Fruit fly (Drosophila melanogaster): ENCODE measurements around the gene AIF.

The AIF gene

DNA sequence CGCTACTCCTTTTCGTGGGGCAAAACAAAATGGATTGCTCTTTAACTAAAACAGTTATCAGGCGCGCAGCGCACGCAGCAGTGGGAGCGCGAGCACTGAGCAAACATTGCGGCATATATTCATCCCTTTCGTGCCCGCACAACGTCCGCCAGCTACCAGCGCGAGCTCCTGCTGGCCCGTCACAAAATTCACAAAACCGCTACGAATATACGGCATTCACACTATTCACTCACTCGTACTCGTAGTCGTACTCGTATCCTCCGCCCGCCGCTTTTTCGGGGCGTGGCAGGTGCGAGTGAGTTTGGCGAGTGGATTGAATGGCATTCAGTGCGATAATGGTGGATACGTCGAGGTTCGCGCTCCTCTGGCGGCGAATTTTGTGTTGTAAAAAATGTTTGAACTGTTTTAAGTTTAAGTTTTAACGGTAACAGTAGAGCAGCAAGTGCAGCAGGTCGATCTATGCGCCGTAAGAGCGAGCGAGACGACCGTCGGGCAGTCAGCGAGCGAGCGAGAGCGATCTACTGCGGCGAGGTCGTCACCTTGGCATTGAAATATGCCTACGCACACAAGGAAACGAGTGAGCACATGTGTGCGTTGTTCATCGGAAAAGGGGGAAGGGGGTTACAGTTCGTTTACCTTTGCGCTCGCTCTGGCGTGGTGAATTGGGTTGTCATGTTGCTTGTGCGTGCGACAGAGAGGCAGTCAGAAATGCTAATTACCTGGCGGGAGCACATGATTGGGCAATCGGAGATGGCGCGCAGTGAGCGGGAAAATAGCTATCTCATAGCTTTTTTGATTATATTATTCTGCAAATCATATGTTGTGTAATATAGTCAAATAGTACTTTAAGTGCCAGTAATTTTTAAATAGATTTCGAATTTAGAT is 45.3 kb downstream of the AIF start (continued):
- TF ChIP-seq CG7786 (GFP tag; optimal IDR thresholded peaks at IDR 0.05) (peak; percentile 27), Rfx (GFP tag; IDR thresholded peaks at IDR 0.05) (no peak), Nf-YB (GFP tag; optimal IDR thresholded peaks at IDR 0.05) (peak; percentile 80), CG10147 (GFP tag; optimal IDR thresholded peaks at IDR 0.05) (peak; percentile 26), CG7556 (GFP tag; optimal IDR thresholded peaks at IDR 0.05) (peak; percentile 72), Rx (GFP tag; IDR thresholded peaks at IDR 0.05) (no peak), da (GFP tag; optimal IDR thresholded peaks at IDR 0.05) (peak; percentile 10), chif (GFP tag; optimal IDR thresholded peaks at IDR 0.05) (peak; percentile 9 to 10), gcm (GFP tag; optimal IDR thresholded peaks at IDR 0.05) (peak; percentile 70), CG33213 (GFP tag; optimal IDR thresholded peaks at IDR 0.05) (peak; percentile 63), CG8765 (GFP tag; IDR thresholded peaks at IDR 0.05) (no peak), klu (GFP tag; IDR thresholded peaks at IDR 0.05) (no peak), ab (GFP tag; optimal IDR thresholded peaks at IDR 0.05) (peak; percentile 61), CG17328 (GFP tag; IDR thresholded peaks at IDR 0.05) (no peak), kah (GFP tag; optimal IDR thresholded peaks at IDR 0.05) (peak; percentile 69), Doc2 (GFP tag; IDR thresholded peaks at IDR 0.05) (no peak), CG2875 (GFP tag; optimal IDR thresholded peaks at IDR 0.05) (peak; percentile 55), Lhr (GFP tag; optimal IDR thresholded peaks at IDR 0.05) (peak; percentile 100), NK7.1 (GFP tag; optimal IDR thresholded peaks at IDR 0.05) (no peak), Dll (GFP tag; IDR thresholded peaks at IDR 0.05; ENCODE audit: partially characterized antibody) (no peak), CkIIα-i1 (GFP tag; IDR thresholded peaks at IDR 0.05) (no peak), CG12071 (GFP tag; optimal IDR thresholded peaks at IDR 0.05) (peak; percentile 48), onecut (GFP tag; IDR thresholded peaks at IDR 0.05) (peak; percentile 50), ash1 (GFP tag; optimal IDR thresholded peaks at IDR 0.05) (peak; percentile 5), Lpt (GFP tag; optimal IDR thresholded peaks at IDR 0.05) (peak; percentile 32), Stat92E (GFP tag; optimal IDR thresholded peaks at IDR 0.05) (peak in 1 of 3 experiments; percentile 97), az2 (GFP tag; optimal IDR thresholded peaks at IDR 0.05) (peak; percentile 39), CG5953 (GFP tag; IDR thresholded peaks at IDR 0.05) (no peak), H15 (GFP tag; IDR thresholded peaks at IDR 0.05) (no peak), CG43689 (GFP tag; IDR thresholded peaks at IDR 0.05) (no peak), Atf-2 (GFP tag; optimal IDR thresholded peaks at IDR 0.05) (no peak), CG6689 (GFP tag; IDR thresholded peaks at IDR 0.05) (no peak), CG18764 (GFP tag; optimal IDR thresholded peaks at IDR 0.05) (peak; percentile 4), CG1529 (GFP tag; optimal IDR thresholded peaks at IDR 0.05) (peak; percentile 35), zf30C (GFP tag; optimal IDR thresholded peaks at IDR 0.05) (no peak), CG7963 (GFP tag; IDR thresholded peaks at IDR 0.05; ENCODE audit: partially characterized antibody) (no peak), stwl (tag; optimal IDR thresholded peaks at IDR 0.05) (peak; percentile 18), D (optimal IDR thresholded peaks at IDR 0.05) (peak; percentile 91), D (GFP tag; optimal IDR thresholded peaks at IDR 0.05) (peak; percentile 16), Bdp1 (GFP tag; optimal IDR thresholded peaks at IDR 0.05) (peak; percentile 28), Dek (tag; optimal IDR thresholded peaks at IDR 0.05) (peak; percentile 56), CHES-1-like (GFP tag; optimal IDR thresholded peaks at IDR 0.05) (peak; percentile 3), rib (GFP tag; IDR thresholded peaks at IDR 0.05) (no peak), Dip2 (GFP tag; IDR thresholded peaks at IDR 0.05) (no peak), scrt (GFP tag; optimal IDR thresholded peaks at IDR 0.05) (peak; percentile 57), ham (GFP tag; IDR thresholded peaks at IDR 0.05) (no peak), CG11456 (GFP tag; IDR thresholded peaks at IDR 0.05) (no peak), CG10543 (GFP tag; optimal IDR thresholded peaks at IDR 0.05) (peak; percentile 96), Dbx (GFP tag; IDR thresholded peaks at IDR 0.05) (no peak), NfI (GFP tag; optimal IDR thresholded peaks at IDR 0.05) (peak; percentile 54)
